Worm (Caenorhabditis elegans) whole organism, L3 larva: ENCODE results near the gene W08F4.12.

ENCODE experiments used
- ama-1 ChIP-seq: fragments of 150-350 bp; optimal IDR thresholded peaks from 2 replicates; lab custom pipeline; 2018
- egl-5 ChIP-seq: fragments of 150-350 bp; optimal IDR thresholded peaks from 2 replicates; lab custom pipeline; 2017; ENCODE audit warnings: missing biosample characterization, missing genetic modification reagents, missing genetic modification characterization, inconsistent platforms
- elt-2 ChIP-seq: sonication (generic microtip); optimal IDR thresholded peaks from 2 replicates; lab custom pipeline; 2016; ENCODE audit warnings: missing genetic modification reagents, mild to moderate bottlenecking, missing genetic modification characterization, missing compliant biosample characterization
- fos-1 ChIP-seq: fragments of 150-350 bp; optimal IDR thresholded peaks from 2 replicates; lab custom pipeline; 2014; ENCODE audit warnings: missing biosample characterization, missing genetic modification characterization
- jun-1 ChIP-seq: fragments of 150-350 bp; optimal IDR thresholded peaks from 2 replicates; lab custom pipeline; 2014; ENCODE audit warnings: missing biosample characterization, missing genetic modification reagents, missing genetic modification characterization
- lin-39 ChIP-seq: fragments of 150-350 bp; optimal IDR thresholded peaks from 2 replicates; lab custom pipeline; 2018; ENCODE audit warnings: missing biosample characterization, missing genetic modification reagents, missing genetic modification characterization
- mdl-1 ChIP-seq: fragments of 150-350 bp; optimal IDR thresholded peaks from 2 replicates; lab custom pipeline; 2014; ENCODE audit warnings: missing biosample characterization, missing genetic modification characterization
- nhr-12 ChIP-seq: fragments of 150-350 bp; optimal IDR thresholded peaks from 2 replicates; lab custom pipeline; 2014; ENCODE audit warnings: missing biosample characterization, missing genetic modification characterization
- nhr-237 ChIP-seq: fragments of 150-350 bp; optimal IDR thresholded peaks from 2 replicates; lab custom pipeline; 2014; ENCODE audit warnings: missing biosample characterization, missing genetic modification characterization
- nhr-28 ChIP-seq: fragments of 150-350 bp; optimal IDR thresholded peaks from 2 replicates; lab custom pipeline; 2014; ENCODE audit warnings: missing biosample characterization, missing genetic modification characterization
- sea-2 ChIP-seq: fragments of 150-350 bp; sonication (generic microtip); optimal IDR thresholded peaks from 4 replicates; lab custom pipeline; 2014; ENCODE audit warnings: missing biosample characterization, missing genetic modification reagents, missing genetic modification characterization
- snpc-4 ChIP-seq: fragments of 150-350 bp; optimal IDR thresholded peaks from 2 replicates; lab custom pipeline; 2014; ENCODE audit warnings: missing biosample characterization, missing genetic modification characterization
- unc-62 ChIP-seq: fragments of 150-350 bp; sonication (generic microtip); optimal IDR thresholded peaks from 4 replicates; lab custom pipeline; 2014; ENCODE audit warnings: missing biosample characterization, missing genetic modification reagents, missing genetic modification characterization
- ztf-11 ChIP-seq: fragments of 150-350 bp; optimal IDR thresholded peaks from 2 replicates; lab custom pipeline; 2014; ENCODE audit warnings: missing biosample characterization, missing genetic modification characterization

ce11 chrII:549501-549900, 34.7 kb downstream of the W08F4.12 start:
- no peak for TF ChIP-seq egl-5 (tag; lab: Kevin White, UChicago)
- TF ChIP-seq nhr-12 = no peak
- no peak for TF ChIP-seq nhr-237 (tag; lab: Kevin White, UChicago)
- no peak for TF ChIP-seq mdl-1 (tag; lab: Kevin White, UChicago)
- no peak for TF ChIP-seq fos-1
- no peak for TF ChIP-seq snpc-4 (tag; lab: Kevin White, UChicago)
- no peak for TF ChIP-seq ama-1 (lab: Kevin White, UChicago)
- no peak for TF ChIP-seq unc-62 (GFP tag; lab: Kevin White, UChicago)
- no peak for TF ChIP-seq lin-39
- no peak for TF ChIP-seq jun-1 (tag; lab: Kevin White, UChicago)
- TF ChIP-seq ztf-11 (tag; lab: Kevin White, UChicago) = no peak
- no peak for TF ChIP-seq nhr-28 (tag; lab: Kevin White, UChicago)
- no peak for TF ChIP-seq sea-2
- TF ChIP-seq elt-2 = no peak
